Fruit fly (Drosophila melanogaster) whole organism, embryonic: ENCODE measurements around the gene pps.
A peak's percentile ranks its signal among the peaks of the same experiment; 100 is the strongest.

Experiments used
- Abd-B ChIP-seq: fragments of 200-800 bp; sonication (Bioruptor generic); optimal IDR thresholded peaks from 2 replicates; lab custom pipeline; 2018; ENCODE audit warnings: missing biosample characterization, mild to moderate bottlenecking, missing genetic modification characterization, moderate library complexity
- BtbVII ChIP-seq: fragments of 200-800 bp; sonication (Bioruptor generic); optimal IDR thresholded peaks from 3 replicates; lab custom pipeline; 2017; ENCODE audit warnings: missing biosample characterization, mild to moderate bottlenecking, missing genetic modification characterization
- CG10147 ChIP-seq: fragments of 200-800 bp; sonication (Bioruptor generic); optimal IDR thresholded peaks from 2 replicates; lab custom pipeline; 2019; ENCODE audit warnings: missing biosample characterization, mild to moderate bottlenecking, missing genetic modification characterization, moderate library complexity
- CG1024 ChIP-seq: fragments of 200-800 bp; sonication (Bioruptor generic); IDR thresholded peaks from 2 replicates; pipeline ENCODE4 v1.3.6; 2022; ENCODE audit warnings: missing biosample characterization, missing genetic modification characterization
- CG11093 ChIP-seq: fragments of 200-800 bp; sonication (Bioruptor generic); IDR thresholded peaks from 3 replicates; pipeline ENCODE4 v1.3.6; 2022; ENCODE audit warnings: missing biosample characterization, missing genetic modification characterization
- CG11560 ChIP-seq: fragments of 200-800 bp; sonication (Bioruptor generic); IDR thresholded peaks from 3 replicates; pipeline ENCODE4 v1.3.6; 2022; ENCODE audit warnings: missing biosample characterization, missing genetic modification characterization
- CG12104 ChIP-seq: fragments of 200-800 bp; sonication (Bioruptor generic); optimal IDR thresholded peaks from 3 replicates; lab custom pipeline; 2016; ENCODE audit warnings: missing biosample characterization, missing genetic modification characterization
- CG12659 ChIP-seq: fragments of 200-800 bp; sonication (Bioruptor generic); optimal IDR thresholded peaks from 3 replicates; lab custom pipeline; 2017; ENCODE audit warnings: mild to moderate bottlenecking, missing biosample characterization, missing genetic modification reagents, missing genetic modification characterization
- CG12744 ChIP-seq: fragments of 200-800 bp; sonication (Bioruptor generic); optimal IDR thresholded peaks from 2 replicates; lab custom pipeline; 2016; ENCODE audit warnings: missing biosample characterization, missing genetic modification characterization
- CG12942 ChIP-seq: fragments of 200-800 bp; sonication (Bioruptor generic); optimal IDR thresholded peaks from 3 replicates; lab custom pipeline; 2016; ENCODE audit warnings: missing biosample characterization, missing genetic modification characterization
- CG14014 ChIP-seq: fragments of 200-800 bp; sonication (Bioruptor generic); IDR thresholded peaks from 2 replicates; pipeline ENCODE4 v1.3.6; 2022; ENCODE audit warnings: missing biosample characterization, missing genetic modification characterization
- CG15514 ChIP-seq: fragments of 200-800 bp; sonication (Bioruptor generic); optimal IDR thresholded peaks from 3 replicates; lab custom pipeline; 2017; ENCODE audit warnings: missing biosample characterization, missing genetic modification characterization, mild to moderate bottlenecking, moderate library complexity, missing genetic modification reagents
- CG16863 ChIP-seq: fragments of 200-800 bp; sonication (Bioruptor generic); optimal IDR thresholded peaks from 3 replicates; lab custom pipeline; 2016; ENCODE audit warnings: missing biosample characterization, missing genetic modification characterization
- CG17612 ChIP-seq: fragments of 200-800 bp; sonication (Bioruptor generic); IDR thresholded peaks from 2 replicates; pipeline ENCODE4 v1.3.6; 2022; ENCODE audit warnings: missing biosample characterization, missing genetic modification characterization
- CG18619 ChIP-seq: fragments of 200-800 bp; sonication (Bioruptor generic); optimal IDR thresholded peaks from 3 replicates; lab custom pipeline; 2017; ENCODE audit warnings: missing biosample characterization, mild to moderate bottlenecking, missing genetic modification characterization
- CG2120 ChIP-seq: fragments of 200-800 bp; sonication (Bioruptor generic); optimal IDR thresholded peaks from 3 replicates; lab custom pipeline; 2016; ENCODE audit warnings: missing biosample characterization, missing genetic modification characterization
- CG2678 ChIP-seq: fragments of 200-800 bp; sonication (Bioruptor generic); optimal IDR thresholded peaks from 3 replicates; lab custom pipeline; 2019; ENCODE audit warnings: missing biosample characterization, mild to moderate bottlenecking, missing genetic modification characterization, moderate library complexity
- CG34224 ChIP-seq: fragments of 200-800 bp; sonication (Bioruptor generic); IDR thresholded peaks from 3 replicates; pipeline ENCODE4 v1.3.6; 2022; ENCODE audit warnings: missing biosample characterization, missing genetic modification characterization; ENCODE audit not compliant: partially characterized antibody
- CG4404 ChIP-seq: fragments of 200-800 bp; sonication (Bioruptor generic); IDR thresholded peaks from 2 replicates; pipeline ENCODE4 v1.3.6; 2022; ENCODE audit warnings: missing biosample characterization, missing genetic modification characterization
- CG4617 ChIP-seq: fragments of 200-800 bp; sonication (Bioruptor generic); optimal IDR thresholded peaks from 3 replicates; lab custom pipeline; 2016; ENCODE audit warnings: missing biosample characterization, missing genetic modification characterization, borderline replicate concordance
- CG4730 ChIP-seq: fragments of 200-800 bp; sonication (Bioruptor generic); IDR thresholded peaks from 2 replicates; pipeline ENCODE4 v1.3.6; 2022; ENCODE audit warnings: missing biosample characterization, missing genetic modification characterization
- CG7786 ChIP-seq: fragments of 200-800 bp; sonication (Bioruptor generic); optimal IDR thresholded peaks from 2 replicates; lab custom pipeline; 2016; ENCODE audit warnings: missing biosample characterization, missing genetic modification characterization
- CG7987 ChIP-seq: fragments of 200-800 bp; sonication (Bioruptor generic); optimal IDR thresholded peaks from 2 replicates; lab custom pipeline; 2018; ENCODE audit warnings: missing biosample characterization, mild to moderate bottlenecking, missing genetic modification characterization, moderate library complexity
- CG9817 ChIP-seq: fragments of 200-800 bp; sonication (Bioruptor generic); optimal IDR thresholded peaks from 2 replicates; lab custom pipeline; 2018; ENCODE audit warnings: missing biosample characterization, mild to moderate bottlenecking, missing genetic modification characterization, moderate library complexity
- Doc3 ChIP-seq: fragments of 200-800 bp; sonication (Bioruptor generic); IDR thresholded peaks from 3 replicates; pipeline ENCODE4 v1.3.6; 2022; ENCODE audit warnings: missing biosample characterization, missing genetic modification characterization; ENCODE audit not compliant: partially characterized antibody
- Ets97D ChIP-seq: fragments of 200-800 bp; sonication (Bioruptor generic); optimal IDR thresholded peaks from 3 replicates; lab custom pipeline; 2016; ENCODE audit warnings: missing biosample characterization, missing genetic modification characterization
- Fer1 ChIP-seq: fragments of 200-800 bp; sonication (Bioruptor generic); optimal IDR thresholded peaks from 2 replicates; lab custom pipeline; 2017; ENCODE audit warnings: missing biosample characterization, mild to moderate bottlenecking, missing genetic modification characterization
- HLHmδ ChIP-seq: fragments of 200-800 bp; sonication (Bioruptor generic); optimal IDR thresholded peaks from 2 replicates; lab custom pipeline; 2018; ENCODE audit warnings: missing biosample characterization, mild to moderate bottlenecking, missing genetic modification characterization, moderate library complexity
- Hand ChIP-seq: fragments of 200-800 bp; sonication (Bioruptor generic); optimal IDR thresholded peaks from 2 replicates; lab custom pipeline; 2017; ENCODE audit warnings: mild to moderate bottlenecking, missing biosample characterization, missing genetic modification reagents, missing genetic modification characterization
- HmgD ChIP-seq: fragments of 200-800 bp; sonication (Bioruptor generic); optimal IDR thresholded peaks from 3 replicates; lab custom pipeline; 2016; ENCODE audit warnings: missing biosample characterization, missing genetic modification characterization
- Hr51 ChIP-seq, 2 experiments: fragments of 200-800 bp; sonication (Bioruptor generic); optimal IDR thresholded peaks; 2 replicates in 1 of 2; 3 replicates in 1 of 2; lab custom pipeline; 2016 to 2018; ENCODE audit warnings: missing biosample characterization in 2 of 2, missing genetic modification characterization in 2 of 2, mild to moderate bottlenecking in 1 of 2, moderate library complexity in 1 of 2
- Sox100B ChIP-seq: fragments of 200-800 bp; sonication (Bioruptor generic); optimal IDR thresholded peaks from 3 replicates; lab custom pipeline; 2018; ENCODE audit warnings: missing biosample characterization, mild to moderate bottlenecking, missing genetic modification characterization
- Sox102F ChIP-seq: fragments of 200-800 bp; sonication (Bioruptor generic); optimal IDR thresholded peaks from 2 replicates; lab custom pipeline; 2018; ENCODE audit warnings: missing biosample characterization, mild to moderate bottlenecking, missing genetic modification characterization, moderate library complexity
- Spps ChIP-seq: fragments of 200-800 bp; sonication (Bioruptor generic); optimal IDR thresholded peaks from 2 replicates; lab custom pipeline; 2018; ENCODE audit warnings: missing biosample characterization, mild to moderate bottlenecking, missing genetic modification characterization
- Sry-β ChIP-seq: fragments of 200-800 bp; sonication (Bioruptor generic); optimal IDR thresholded peaks from 2 replicates; lab custom pipeline; 2018; ENCODE audit warnings: missing biosample characterization, mild to moderate bottlenecking, missing genetic modification characterization, moderate library complexity
- amos ChIP-seq: fragments of 200-800 bp; sonication (Bioruptor generic); IDR thresholded peaks from 2 replicates; pipeline ENCODE4 v1.3.6; 2022; ENCODE audit warnings: missing biosample characterization, missing genetic modification characterization; ENCODE audit not compliant: partially characterized antibody
- danr ChIP-seq: fragments of 200-800 bp; sonication (Bioruptor generic); IDR thresholded peaks from 2 replicates; pipeline ENCODE4 v1.3.6; 2022; ENCODE audit warnings: missing biosample characterization, missing genetic modification characterization
- hbn ChIP-seq: fragments of 200-800 bp; sonication (Bioruptor generic); IDR thresholded peaks from 2 replicates; pipeline ENCODE4 v1.3.6; 2022; ENCODE audit warnings: missing biosample characterization, missing genetic modification characterization; ENCODE audit not compliant: partially characterized antibody
- inv ChIP-seq: fragments of 200-800 bp; sonication (Bioruptor generic); IDR thresholded peaks from 2 replicates; pipeline ENCODE4 v1.3.6; 2022; ENCODE audit warnings: missing biosample characterization, missing genetic modification characterization; ENCODE audit not compliant: partially characterized antibody
- kay ChIP-seq: fragments of 200-800 bp; sonication (Bioruptor generic); optimal IDR thresholded peaks from 2 replicates; lab custom pipeline; 2016; ENCODE audit warnings: missing biosample characterization, missing genetic modification characterization
- lilli ChIP-seq: fragments of 200-800 bp; sonication (Bioruptor generic); optimal IDR thresholded peaks from 3 replicates; lab custom pipeline; 2016; ENCODE audit warnings: missing biosample characterization, missing genetic modification characterization
- mld ChIP-seq: fragments of 200-800 bp; sonication (Bioruptor generic); IDR thresholded peaks from 3 replicates; pipeline ENCODE4 v1.3.6; 2022; ENCODE audit warnings: missing biosample characterization, missing genetic modification characterization; ENCODE audit not compliant: partially characterized antibody
- onecut ChIP-seq: fragments of 200-800 bp; sonication (Bioruptor generic); IDR thresholded peaks from 2 replicates; pipeline ENCODE4 v1.3.6; 2022; ENCODE audit warnings: missing biosample characterization, missing genetic modification characterization
- rib ChIP-seq: fragments of 200-800 bp; sonication (Bioruptor generic); IDR thresholded peaks from 2 replicates; pipeline ENCODE4 v1.3.6; 2022; ENCODE audit warnings: missing biosample characterization, missing genetic modification characterization
- schlank ChIP-seq: fragments of 200-800 bp; sonication (Bioruptor generic); optimal IDR thresholded peaks from 2 replicates; lab custom pipeline; 2018; ENCODE audit warnings: missing biosample characterization, mild to moderate bottlenecking, missing genetic modification characterization
- sens ChIP-seq: fragments of 200-800 bp; sonication (Bioruptor generic); peaks from one replicate; lab custom pipeline; 2016; ENCODE audit warnings: missing biosample characterization, missing genetic modification characterization
- sna ChIP-seq: fragments of 200-800 bp; sonication (Bioruptor generic); IDR thresholded peaks from 2 replicates; pipeline ENCODE4 v1.3.6; 2022; ENCODE audit warnings: missing biosample characterization, missing genetic modification characterization; ENCODE audit not compliant: partially characterized antibody
- stwl ChIP-seq: fragments of 200-800 bp; sonication (Bioruptor generic); optimal IDR thresholded peaks from 3 replicates; lab custom pipeline; 2018; ENCODE audit warnings: missing biosample characterization, mild to moderate bottlenecking, missing genetic modification characterization, moderate library complexity
- tin ChIP-seq: fragments of 200-800 bp; sonication (Bioruptor generic); optimal IDR thresholded peaks from 3 replicates; lab custom pipeline; 2016; ENCODE audit warnings: missing biosample characterization, missing genetic modification characterization
- ttk ChIP-seq: fragments of 200-800 bp; sonication (Bioruptor generic); IDR thresholded peaks from 2 replicates; pipeline ENCODE4 v2.1.2; 2022; ENCODE audit warnings: missing biosample characterization, missing genetic modification characterization

pps gene

DNA sequence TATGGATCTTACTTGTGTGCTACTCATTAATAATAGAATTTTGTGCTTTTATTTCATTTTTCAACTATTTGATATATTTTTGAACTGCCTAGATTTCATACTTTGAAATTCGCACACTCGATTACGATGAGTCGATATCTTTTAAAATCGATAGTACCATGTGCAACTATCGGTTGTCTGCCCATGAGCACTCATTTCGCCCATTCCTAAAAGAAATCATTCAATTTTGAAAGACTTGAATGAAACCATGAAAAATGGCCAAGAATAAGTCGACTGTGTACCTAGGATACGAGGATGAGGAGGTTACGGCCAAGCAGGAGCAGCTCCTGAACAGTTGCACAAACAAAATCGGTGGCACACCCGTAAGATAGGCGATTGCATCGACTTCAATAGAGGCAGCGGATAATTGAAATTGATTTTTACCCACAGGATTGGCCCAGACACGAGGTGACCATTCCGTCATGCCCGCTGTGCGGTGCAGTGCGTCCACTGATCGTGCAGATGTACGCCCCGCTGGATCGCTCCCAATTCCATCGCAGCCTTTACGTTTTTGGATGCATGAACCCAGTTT, 42.8 kb downstream of the pps start, which contains the start of gene trus (continued):
- TF ChIP-seq Sox100B (no peak), kay (no peak), CG2678 (tag; lab: Kevin White, UChicago) (no peak), CG10147 (GFP tag; lab: Kevin White, UChicago) (no peak), Sry-β (GFP tag; lab: Kevin White, UChicago) (no peak), Sox102F (no peak), ttk (no peak), HmgD (GFP tag; lab: Kevin White, UChicago) (no peak), Ets97D (GFP tag; lab: Kevin White, UChicago) (peak; percentile 4), CG7786 (GFP tag; lab: Kevin White, UChicago) (no peak), CG11093 (GFP tag; lab: Robert Waterston, UW) (no peak), sens (GFP tag; lab: Kevin White, UChicago) (no peak), hbn (GFP tag; lab: Robert Waterston, UW) (peak; percentile 91), CG9817 (no peak), CG15514 (GFP tag; lab: Kevin White, UChicago) (peak; percentile 46), CG7987 (GFP tag; lab: Kevin White, UChicago) (no peak), Abd-B (GFP tag; lab: Kevin White, UChicago) (no peak), CG4617 (GFP tag; lab: Kevin White, UChicago) (peak; percentile 50), CG18619 (GFP tag; lab: Kevin White, UChicago) (no peak), CG16863 (no peak), CG1024 (GFP tag; lab: Robert Waterston, UW) (no peak), mld (GFP tag; lab: Robert Waterston, UW) (0 out of 3 replicates have a peak, but pooled peaks have one; percentile 52), schlank (tag; lab: Kevin White, UChicago) (no peak), BtbVII (GFP tag; lab: Kevin White, UChicago) (no peak), Spps (tag; lab: Kevin White, UChicago) (no peak), amos (GFP tag; lab: Robert Waterston, UW) (peak; percentile 90), CG11560 (tag; lab: Robert Waterston, UW) (peak; percentile 94), rib (GFP tag; lab: Robert Waterston, UW) (0 out of 2 replicates have a peak, but pooled peaks have one; percentile 8), Hand (GFP tag; lab: Kevin White, UChicago) (no peak), onecut (GFP tag; lab: Robert Waterston, UW) (peak; percentile 90), sna (GFP tag; lab: Robert Waterston, UW) (peak; percentile 77), CG2120 (GFP tag; lab: Kevin White, UChicago) (peak; percentile 4), CG17612 (GFP tag; lab: Robert Waterston, UW) (no peak), CG14014 (no peak), CG4730 (GFP tag; lab: Robert Waterston, UW) (no peak), stwl (peak; percentile 74), Hr51 (GFP tag; optimal IDR thresholded peaks at IDR 0.05; lab: Kevin White, UChicago) (no peak), tin (GFP tag; lab: Kevin White, UChicago) (no peak), CG12104 (GFP tag; lab: Kevin White, UChicago) (no peak), inv (peak; percentile 69), lilli (GFP tag; lab: Kevin White, UChicago) (no peak), CG12744 (no peak), Fer1 (GFP tag; lab: Kevin White, UChicago) (peak; percentile 13), Doc3 (GFP tag; lab: Robert Waterston, UW) (peak; percentile 88), CG34224 (peak; percentile 92), HLHmδ (no peak), CG12659 (GFP tag; lab: Kevin White, UChicago) (peak; percentile 24), CG4404 (GFP tag; lab: Robert Waterston, UW) (no peak), CG12942 (GFP tag; lab: Kevin White, UChicago) (no peak), danr (GFP tag; lab: Robert Waterston, UW) (no peak)
